Fruit fly (Drosophila melanogaster) whole organism, embryonic: Measurements from ENCODE around the gene CG15728.

Source experiments
- CG11504 ChIP-seq: fragments of 200-800 bp; sonication (Bioruptor generic); optimal IDR thresholded peaks from 3 replicates; lab custom pipeline; 2019; ENCODE audit warnings: missing biosample characterization, mild to moderate bottlenecking, missing genetic modification characterization, moderate library complexity
- CG13424 ChIP-seq: fragments of 200-800 bp; sonication (Bioruptor generic); optimal IDR thresholded peaks from 2 replicates; lab custom pipeline; 2019; ENCODE audit warnings: missing biosample characterization, mild to moderate bottlenecking, missing genetic modification characterization, moderate library complexity
- D ChIP-seq, 2 experiments: fragments of 200-800 bp in 1 of 2; fragments of >200 bp in 1 of 2; sonication (Bioruptor generic) in 1 of 2; optimal IDR thresholded peaks; 2 replicates in 1 of 2; 3 replicates in 1 of 2; lab custom pipeline; 2017; ENCODE audit warnings: mild to moderate bottlenecking in 1 of 2, missing biosample characterization in 1 of 2, missing genetic modification characterization in 1 of 2, missing genetic modification reagents in 1 of 2
- NFAT ChIP-seq: fragments of 200-800 bp; sonication (Bioruptor generic); IDR thresholded peaks from 2 replicates; pipeline ENCODE4 v1.3.6; 2022; ENCODE audit warnings: missing biosample characterization, missing genetic modification characterization
- gem ChIP-seq: fragments of 200-800 bp; sonication (Bioruptor generic); optimal IDR thresholded peaks from 2 replicates; lab custom pipeline; 2019; ENCODE audit warnings: missing biosample characterization, mild to moderate bottlenecking, missing genetic modification characterization, moderate library complexity
- nerfin-2 ChIP-seq: fragments of 200-800 bp; sonication (Bioruptor generic); IDR thresholded peaks from 2 replicates; pipeline ENCODE4 v1.3.6; 2022; ENCODE audit warnings: missing biosample characterization, missing genetic modification characterization; ENCODE audit not compliant: partially characterized antibody
- pb ChIP-seq: fragments of 200-800 bp; sonication (Bioruptor generic); optimal IDR thresholded peaks from 3 replicates; lab custom pipeline; 2016; ENCODE audit warnings: missing biosample characterization, missing genetic modification characterization
- sima ChIP-seq: fragments of 200-800 bp; sonication (Bioruptor generic); optimal IDR thresholded peaks from 2 replicates; lab custom pipeline; 2016; ENCODE audit warnings: missing biosample characterization, missing genetic modification characterization
- wor ChIP-seq: fragments of 200-800 bp; sonication (Bioruptor generic); IDR thresholded peaks from 2 replicates; pipeline ENCODE4 v1.3.6; 2022; ENCODE audit warnings: missing biosample characterization, missing genetic modification characterization

dm6 chrX:12611536-12612458 is 12.3 kb upstream of the CG15728 start, which contains the start of the genes CG1463 and Fpgs1:
- TF ChIP-seq CG13424 (tag; lab: Kevin White, UChicago) (peak; percentile 54), pb (no peak), CG11504 (no peak), gem (tag; lab: Kevin White, UChicago) (no peak), D (optimal IDR thresholded peaks at IDR 0.05; lab: Kevin White, UChicago) (no peak), D (GFP tag; optimal IDR thresholded peaks at IDR 0.05; lab: Kevin White, UChicago) (no peak), sima (GFP tag; lab: Kevin White, UChicago) (no peak), nerfin-2 (GFP tag; lab: Robert Waterston, UW) (no peak), NFAT (no peak), wor (GFP tag; lab: Robert Waterston, UW) (no peak)
